Fruit fly (Drosophila melanogaster) whole organism, embryonic: Measurements from ENCODE around the gene RtcB.

Experiments
- Ada2b ChIP-seq: fragments of 200-800 bp; sonication (Bioruptor generic); IDR thresholded peaks from 2 replicates; pipeline ENCODE4 v1.3.6; 2022; ENCODE audit warnings: missing biosample characterization, missing genetic modification characterization
- Atf3 ChIP-seq: fragments of 200-800 bp; sonication (Bioruptor generic); optimal IDR thresholded peaks from 3 replicates; lab custom pipeline; 2016; ENCODE audit warnings: missing biosample characterization, missing genetic modification characterization
- B-H2 ChIP-seq: fragments of 200-800 bp; sonication (Bioruptor generic); optimal IDR thresholded peaks from 2 replicates; lab custom pipeline; 2018; ENCODE audit warnings: missing biosample characterization, mild to moderate bottlenecking, missing genetic modification characterization
- CG10654 ChIP-seq: fragments of 200-800 bp; sonication (Bioruptor generic); optimal IDR thresholded peaks from 2 replicates; lab custom pipeline; 2016; ENCODE audit warnings: missing biosample characterization, missing genetic modification characterization
- CG11247 ChIP-seq: fragments of 200-800 bp; sonication (Bioruptor generic); IDR thresholded peaks from 2 replicates; pipeline ENCODE4 v1.3.6; 2022; ENCODE audit warnings: missing biosample characterization, missing genetic modification characterization
- CG12236 ChIP-seq: fragments of 200-800 bp; sonication (Bioruptor generic); optimal IDR thresholded peaks from 2 replicates; lab custom pipeline; 2016; ENCODE audit warnings: missing biosample characterization, missing genetic modification characterization
- CG13775 ChIP-seq: fragments of 200-800 bp; sonication (Bioruptor generic); optimal IDR thresholded peaks from 3 replicates; lab custom pipeline; 2017; ENCODE audit warnings: missing biosample characterization, mild to moderate bottlenecking, missing genetic modification characterization
- CG14014 ChIP-seq: fragments of 200-800 bp; sonication (Bioruptor generic); IDR thresholded peaks from 2 replicates; pipeline ENCODE4 v1.3.6; 2022; ENCODE audit warnings: missing biosample characterization, missing genetic modification characterization
- CG15514 ChIP-seq: fragments of 200-800 bp; sonication (Bioruptor generic); optimal IDR thresholded peaks from 3 replicates; lab custom pipeline; 2017; ENCODE audit warnings: missing biosample characterization, missing genetic modification characterization, mild to moderate bottlenecking, moderate library complexity, missing genetic modification reagents
- CG1602 ChIP-seq: fragments of 200-800 bp; sonication (Bioruptor generic); optimal IDR thresholded peaks from 3 replicates; lab custom pipeline; 2016; ENCODE audit warnings: missing biosample characterization, missing genetic modification characterization
- CG17359 ChIP-seq: fragments of 200-800 bp; sonication (Bioruptor generic); optimal IDR thresholded peaks from 3 replicates; lab custom pipeline; 2018; ENCODE audit warnings: missing biosample characterization, mild to moderate bottlenecking, missing genetic modification characterization, moderate library complexity
- CG18476 ChIP-seq: fragments of 200-800 bp; sonication (Bioruptor generic); optimal IDR thresholded peaks from 2 replicates; lab custom pipeline; 2016; ENCODE audit warnings: missing biosample characterization, mild to moderate bottlenecking, missing genetic modification characterization
- CG31388 ChIP-seq: fragments of 200-800 bp; sonication (Bioruptor generic); optimal IDR thresholded peaks from 2 replicates; lab custom pipeline; 2016; ENCODE audit warnings: missing biosample characterization, missing genetic modification characterization
- CG32767 ChIP-seq: fragments of 200-800 bp; sonication (Bioruptor generic); IDR thresholded peaks from 2 replicates; pipeline ENCODE4 v1.3.6; 2022; ENCODE audit warnings: missing biosample characterization, missing genetic modification characterization
- CG32772 ChIP-seq: fragments of 200-800 bp; sonication (Bioruptor generic); IDR thresholded peaks from 2 replicates; pipeline ENCODE4 v1.3.6; 2022; ENCODE audit warnings: missing biosample characterization, missing genetic modification characterization
- CG33213 ChIP-seq: fragments of 200-800 bp; sonication (Bioruptor generic); optimal IDR thresholded peaks from 3 replicates; lab custom pipeline; 2016; ENCODE audit warnings: missing biosample characterization, missing genetic modification characterization
- CG3838 ChIP-seq: fragments of 200-800 bp; sonication (Bioruptor generic); optimal IDR thresholded peaks from 3 replicates; lab custom pipeline; 2016; ENCODE audit warnings: missing biosample characterization, missing genetic modification characterization
- CG4360 ChIP-seq: fragments of 200-800 bp; sonication (Bioruptor generic); IDR thresholded peaks from 2 replicates; pipeline ENCODE4 v1.3.6; 2022; ENCODE audit warnings: missing biosample characterization, missing genetic modification characterization
- CG5953 ChIP-seq: fragments of 200-800 bp; sonication (Bioruptor generic); IDR thresholded peaks from 2 replicates; pipeline ENCODE4 v1.3.6; 2022; ENCODE audit warnings: missing biosample characterization, missing genetic modification characterization
- CG6254 ChIP-seq: fragments of 200-800 bp; sonication (Bioruptor generic); optimal IDR thresholded peaks from 3 replicates; lab custom pipeline; 2017; ENCODE audit warnings: mild to moderate bottlenecking, missing biosample characterization, missing genetic modification reagents, missing genetic modification characterization
- CG8290 ChIP-seq, 3 experiments: fragments of 200-800 bp; sonication (Bioruptor generic); optimal IDR thresholded peaks; 2 replicates each; lab custom pipeline; 2016 to 2019; ENCODE audit warnings: missing biosample characterization in 3 of 3, missing genetic modification characterization in 3 of 3, mild to moderate bottlenecking in 2 of 3, moderate library complexity in 1 of 3
- CG8924 ChIP-seq: fragments of 200-800 bp; optimal IDR thresholded peaks from 3 replicates; lab custom pipeline; 2019; ENCODE audit warnings: missing biosample characterization, mild to moderate bottlenecking, missing genetic modification characterization, moderate library complexity
- CG8944 ChIP-seq: fragments of 200-800 bp; sonication (Bioruptor generic); optimal IDR thresholded peaks from 3 replicates; lab custom pipeline; 2016; ENCODE audit warnings: missing biosample characterization, missing genetic modification characterization
- CG9437 ChIP-seq: fragments of 200-800 bp; sonication (Bioruptor generic); optimal IDR thresholded peaks from 2 replicates; lab custom pipeline; 2018; ENCODE audit warnings: missing biosample characterization, mild to moderate bottlenecking, missing genetic modification characterization
- CkIIα-i1 ChIP-seq: fragments of 200-800 bp; sonication (Bioruptor generic); IDR thresholded peaks from 2 replicates; pipeline ENCODE4 v1.3.6; 2022; ENCODE audit warnings: missing biosample characterization, missing genetic modification characterization
- Dfd ChIP-seq, 2 experiments: fragments of >200 bp; optimal IDR thresholded peaks; 2 replicates each; lab custom pipeline; 2017; ENCODE audit warnings: missing biosample characterization in 2 of 2, missing genetic modification characterization in 2 of 2
- Dip2 ChIP-seq: fragments of 200-800 bp; sonication (Bioruptor generic); IDR thresholded peaks from 2 replicates; pipeline ENCODE4 v1.3.6; 2022; ENCODE audit warnings: missing biosample characterization, missing genetic modification characterization
- Dref ChIP-seq: fragments of 200-800 bp; sonication (Bioruptor generic); IDR thresholded peaks from 2 replicates; pipeline ENCODE4 v1.3.6; 2022; ENCODE audit warnings: missing biosample characterization, missing genetic modification characterization
- Lhr ChIP-seq: fragments of 200-800 bp; sonication (Bioruptor generic); optimal IDR thresholded peaks from 3 replicates; lab custom pipeline; 2017; ENCODE audit warnings: mild to moderate bottlenecking, missing biosample characterization, missing genetic modification reagents, missing genetic modification characterization
- Mrtf ChIP-seq: fragments of 200-800 bp; sonication (Bioruptor generic); IDR thresholded peaks from 3 replicates; pipeline ENCODE4 v1.3.6; 2022; ENCODE audit warnings: missing biosample characterization, missing genetic modification characterization
- NFAT ChIP-seq: fragments of 200-800 bp; sonication (Bioruptor generic); IDR thresholded peaks from 2 replicates; pipeline ENCODE4 v1.3.6; 2022; ENCODE audit warnings: missing biosample characterization, missing genetic modification characterization
- Optix ChIP-seq: fragments of 200-800 bp; sonication (Bioruptor generic); IDR thresholded peaks from 3 replicates; pipeline ENCODE4 v1.3.6; 2022; ENCODE audit warnings: missing biosample characterization, missing genetic modification characterization
- al ChIP-seq: fragments of 200-800 bp; sonication (Bioruptor generic); IDR thresholded peaks from 2 replicates; pipeline ENCODE4 v1.3.6; 2022; ENCODE audit warnings: missing biosample characterization, missing genetic modification characterization
- ash1 ChIP-seq: fragments of 200-800 bp; sonication (Bioruptor generic); optimal IDR thresholded peaks from 2 replicates; lab custom pipeline; 2018; ENCODE audit warnings: missing biosample characterization, mild to moderate bottlenecking, missing genetic modification characterization
- bsh ChIP-seq, 2 experiments: fragments of 200-800 bp; sonication (Bioruptor generic); optimal IDR thresholded peaks; 2 replicates each; lab custom pipeline; 2017 to 2018; ENCODE audit warnings: mild to moderate bottlenecking in 2 of 2, missing biosample characterization in 2 of 2, missing genetic modification characterization in 2 of 2, moderate library complexity in 1 of 2
- croc ChIP-seq: fragments of 200-800 bp; sonication (Bioruptor generic); conservative IDR thresholded peaks from 3 replicates; pipeline ENCODE4 v1.3.6; 2022; ENCODE audit warnings: missing biosample characterization, missing genetic modification characterization
- dan ChIP-seq: fragments of 200-800 bp; sonication (Bioruptor generic); IDR thresholded peaks from 2 replicates; pipeline ENCODE4 v1.3.6; 2022; ENCODE audit warnings: missing biosample characterization, missing genetic modification characterization
- dati ChIP-seq: fragments of 200-800 bp; sonication (Bioruptor generic); IDR thresholded peaks from 2 replicates; pipeline ENCODE4 v1.3.6; 2022; ENCODE audit warnings: missing biosample characterization, missing genetic modification characterization
- jing ChIP-seq: fragments of 200-800 bp; sonication (Bioruptor generic); optimal IDR thresholded peaks from 2 replicates; lab custom pipeline; 2018; ENCODE audit warnings: missing biosample characterization, mild to moderate bottlenecking, missing genetic modification characterization
- mam ChIP-seq: fragments of 200-800 bp; sonication (Bioruptor generic); optimal IDR thresholded peaks from 3 replicates; lab custom pipeline; 2016; ENCODE audit warnings: missing biosample characterization, missing genetic modification characterization
- nerfin-2 ChIP-seq: fragments of 200-800 bp; sonication (Bioruptor generic); IDR thresholded peaks from 2 replicates; pipeline ENCODE4 v1.3.6; 2022; ENCODE audit warnings: missing biosample characterization, missing genetic modification characterization; ENCODE audit not compliant: partially characterized antibody
- org-1 ChIP-seq: fragments of 200-800 bp; sonication (Bioruptor generic); optimal IDR thresholded peaks from 2 replicates; lab custom pipeline; 2017; ENCODE audit warnings: missing biosample characterization, missing genetic modification characterization
- peb ChIP-seq: fragments of 200-800 bp; sonication (Bioruptor generic); IDR thresholded peaks from 2 replicates; pipeline ENCODE4 v1.3.6; 2022; ENCODE audit warnings: missing biosample characterization, missing genetic modification characterization
- pita ChIP-seq: fragments of 200-800 bp; sonication (Bioruptor generic); optimal IDR thresholded peaks from 2 replicates; lab custom pipeline; 2017; ENCODE audit warnings: missing biosample characterization, mild to moderate bottlenecking, missing genetic modification characterization
- prd ChIP-seq, 3 experiments: fragments of >200 bp in 2 of 3; fragments of 200-800 bp in 1 of 3; sonication (Bioruptor generic) in 1 of 3; optimal IDR thresholded peaks in 2 of 3; IDR thresholded peaks in 1 of 3; 2 replicates in 2 of 3; 3 replicates in 1 of 3; pipeline versions ENCODE4 v1.3.6 to Lab custom; 2017 to 2022; ENCODE audit warnings: missing biosample characterization in 1 of 3, missing genetic modification characterization in 1 of 3
- pros ChIP-seq: fragments of 200-800 bp; sonication (Bioruptor generic); optimal IDR thresholded peaks from 3 replicates; lab custom pipeline; 2019; ENCODE audit warnings: missing biosample characterization, mild to moderate bottlenecking, missing genetic modification characterization, moderate library complexity
- sens-2 ChIP-seq: fragments of 200-800 bp; sonication (Bioruptor generic); IDR thresholded peaks from 2 replicates; pipeline ENCODE4 v1.3.6; 2022; ENCODE audit warnings: missing biosample characterization, missing genetic modification characterization
- zfh2 ChIP-seq: fragments of 200-800 bp; sonication (Bioruptor generic); optimal IDR thresholded peaks from 2 replicates; lab custom pipeline; 2016; ENCODE audit warnings: missing biosample characterization, missing genetic modification characterization

Gene RtcB

dm6 chr2L:19398317-19399234, 31.9 kb upstream of the RtcB start, which contains the start of gene CG17544 (continued):
- TF ChIP-seq CG17359 (tag; lab: Kevin White, UChicago) (peak; percentile 76), CG15514 (peak; percentile 40), Atf3 (GFP tag; lab: Kevin White, UChicago) (no peak), croc (GFP tag; lab: Robert Waterston, UW) (peak; percentile 58), dan (GFP tag; lab: Robert Waterston, UW) (no peak), CG11247 (GFP tag; lab: Robert Waterston, UW) (no peak), Dref (GFP tag; lab: Robert Waterston, UW) (no peak), Dip2 (GFP tag; lab: Robert Waterston, UW) (no peak), nerfin-2 (GFP tag; lab: Robert Waterston, UW) (no peak), CG6254 (GFP tag; lab: Kevin White, UChicago) (peak; percentile 53), Optix (GFP tag; lab: Robert Waterston, UW) (peak; percentile 45; the same call in 1 of the 3 replicates), bsh (GFP tag; optimal IDR thresholded peaks at IDR 0.05; lab: Kevin White, UChicago) (peak; percentile 72 to 86), jing (GFP tag; lab: Kevin White, UChicago) (no peak), CkIIα-i1 (GFP tag; lab: Robert Waterston, UW) (no peak), CG12236 (no peak), org-1 (GFP tag; lab: Kevin White, UChicago) (peak; percentile 20), Dfd (GFP tag; optimal IDR thresholded peaks at IDR 0.05; lab: Kevin White, UChicago) (no peak), CG10654 (peak; percentile 70), CG8924 (tag; lab: Kevin White, UChicago) (peak; percentile 92), sens-2 (GFP tag; lab: Robert Waterston, UW) (peak; percentile 60; the same call in 1 of the 2 replicates), CG31388 (GFP tag; lab: Kevin White, UChicago) (peak; percentile 6), CG5953 (GFP tag; lab: Robert Waterston, UW) (no peak; the same call in 1 of the 2 replicates), B-H2 (GFP tag; lab: Kevin White, UChicago) (peak; percentile 52), CG32767 (GFP tag; lab: Robert Waterston, UW) (0 out of 2 replicates have a peak, but pooled peaks have one; percentile 32), pita (GFP tag; lab: Kevin White, UChicago) (no peak), CG33213 (GFP tag; lab: Kevin White, UChicago) (no peak), peb (GFP tag; lab: Robert Waterston, UW) (no peak), ash1 (no peak), prd (optimal IDR thresholded peaks at IDR 0.05; lab: Kevin White, UChicago) (no peak), prd (GFP tag; IDR thresholded peaks at IDR 0.05; lab: Robert Waterston, UW) (peak; percentile 71), CG4360 (GFP tag; lab: Robert Waterston, UW) (peak; percentile 30; the same call in 1 of the 2 replicates), Lhr (GFP tag; lab: Kevin White, UChicago) (peak; percentile 8), NFAT (GFP tag; lab: Robert Waterston, UW) (peak; percentile 70), CG1602 (peak; percentile 72), Ada2b (peak; percentile 39; the same call in 1 of the 2 replicates), CG18476 (GFP tag; lab: Kevin White, UChicago) (no peak), zfh2 (peak; percentile 58), CG32772 (GFP tag; lab: Robert Waterston, UW) (peak; percentile 37; the same call in 1 of the 2 replicates), al (peak; percentile 16; the same call in 1 of the 2 replicates), CG8290 (GFP tag; optimal IDR thresholded peaks at IDR 0.05; lab: Kevin White, UChicago) (peak; percentile 19), CG8290 (tag; optimal IDR thresholded peaks at IDR 0.05; lab: Kevin White, UChicago) (peak in 1 of 2 experiments; percentile 75), CG8944 (peak; percentile 33), CG14014 (GFP tag; lab: Robert Waterston, UW) (peak; percentile 48), CG13775 (peak; percentile 89), mam (GFP tag; lab: Kevin White, UChicago) (peak; percentile 63), CG3838 (GFP tag; lab: Kevin White, UChicago) (no peak), dati (no peak), pros (GFP tag; lab: Kevin White, UChicago) (peak; percentile 54), Mrtf (0 out of 3 replicates have a peak, but pooled peaks have one; percentile 52), CG9437 (peak; percentile 82)
